Worm (Caenorhabditis elegans): ENCODE data around the gene C27F2.4.

DNA sequence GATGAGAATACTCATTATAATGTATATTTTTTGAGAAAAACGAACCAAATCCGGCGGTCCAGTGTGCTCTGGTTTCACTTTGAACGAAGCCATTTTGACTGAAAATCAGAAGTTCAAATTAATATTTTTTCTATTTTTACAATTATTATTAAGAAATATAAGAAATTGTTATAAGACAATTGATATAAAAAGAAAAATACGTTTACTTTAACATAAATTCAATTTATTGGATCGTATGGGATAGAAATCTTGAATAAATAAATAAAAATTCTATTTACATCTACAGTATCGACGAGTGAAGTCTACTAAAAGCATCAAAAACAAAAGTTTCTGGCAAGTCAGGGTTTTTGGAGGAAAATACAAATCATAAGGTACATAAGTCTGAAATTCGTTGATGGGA, at the start of gene C27F2.4:
- no peak for TF ChIP-seq him-1 (tag; optimal IDR thresholded peaks at IDR 0.05)
- TF ChIP-seq dao-5 (tag; optimal IDR thresholded peaks at IDR 0.05), result no peak
- TF ChIP-seq W03F9.2 (tag; optimal IDR thresholded peaks at IDR 0.05), result no peak
